Worm (Caenorhabditis elegans): Measurements from ENCODE around the gene C17C3.24.

ce11 chrII:5551517-5551916, 9.9 kb upstream of the C17C3.24 start, which contains the start of gene C17C3.5:
- TF ChIP-seq dmd-4 (tag; optimal IDR thresholded peaks at IDR 0.05; ENCODE audit: borderline replicate concordance) (no peak), ceh-14 (tag; optimal IDR thresholded peaks at IDR 0.05) (no peak), sdc-2 (tag; optimal IDR thresholded peaks at IDR 0.05) (no peak), ref-2 (tag; optimal IDR thresholded peaks at IDR 0.05) (no peak), elt-2 (tag; optimal IDR thresholded peaks at IDR 0.05) (no peak), syd-9 (tag; optimal IDR thresholded peaks at IDR 0.05) (no peak)

Data from whole organism, late embryonic.